Worm (Caenorhabditis elegans): Measurements from ENCODE around the gene F32D8.5.

- TF ChIP-seq nhr-12 (tag; optimal IDR thresholded peaks at IDR 0.05), result no peak
- TF ChIP-seq snpc-4 (tag; optimal IDR thresholded peaks at IDR 0.05), result no peak
- TF ChIP-seq sptf-1 (tag; optimal IDR thresholded peaks at IDR 0.05), result no peak
- no peak for TF ChIP-seq lin-15B (tag; optimal IDR thresholded peaks at IDR 0.05)
These were observed 21.3 kb downstream of the F32D8.5 start for ce11 chrV:10915922-10916321.
